Worm (Caenorhabditis elegans): ENCODE results near the gene nhr-236.

DNA sequence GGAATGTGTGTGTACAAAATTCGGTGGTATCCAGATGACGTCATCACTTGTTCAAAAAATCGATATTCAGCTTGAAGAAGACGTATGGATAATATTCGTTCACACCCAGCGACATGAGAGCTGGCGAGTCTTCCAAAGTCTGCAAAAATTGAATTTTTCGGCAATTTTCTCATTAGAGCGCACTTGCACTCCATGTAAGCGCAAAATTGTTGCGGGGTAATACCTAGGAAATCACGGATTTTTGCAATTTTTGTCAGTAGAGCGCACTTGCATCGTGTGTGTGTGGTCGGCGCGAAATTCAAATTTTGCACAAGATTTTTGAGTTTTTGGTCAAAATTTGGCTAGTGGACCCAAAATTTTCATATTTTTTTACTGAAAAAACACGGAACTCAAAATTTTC, 21.2 kb downstream of the nhr-236 start:
- no peak for TF ChIP-seq nhr-237 (tag; optimal IDR thresholded peaks at IDR 0.05)
- TF ChIP-seq nhr-76 (tag; optimal IDR thresholded peaks at IDR 0.05): no peak
- TF ChIP-seq unc-39 (tag; optimal IDR thresholded peaks at IDR 0.05): no peak
- no peak for TF ChIP-seq nhr-28 (tag; optimal IDR thresholded peaks at IDR 0.05)
- no peak for TF ChIP-seq elt-1 (tag; optimal IDR thresholded peaks at IDR 0.05; ENCODE audit: borderline replicate concordance, insufficient read depth)
- no peak for TF ChIP-seq M03D4.4 (tag; optimal IDR thresholded peaks at IDR 0.05)
- TF ChIP-seq lsy-2 (tag; optimal IDR thresholded peaks at IDR 0.05): no peak
